Fruit fly (Drosophila melanogaster) whole organism, wandering third instar larva: Measurements from ENCODE around the gene S-Lap2.

Source experiments
- Jra ChIP-seq: sonication (Bioruptor generic); optimal IDR thresholded peaks from 2 replicates; lab custom pipeline; 2016; ENCODE audit warnings: missing biosample characterization, missing genetic modification characterization
- Myc ChIP-seq: fragments of >200 bp; optimal IDR thresholded peaks from 2 replicates; lab custom pipeline; 2017
- N ChIP-seq: fragments of >200 bp; optimal IDR thresholded peaks from 2 replicates; lab custom pipeline; 2018; ENCODE audit warnings: missing biosample characterization, missing external identifiers, missing genetic modification characterization
- OdsH ChIP-seq: fragments of 200-800 bp; sonication (Bioruptor generic); optimal IDR thresholded peaks from 2 replicates; lab custom pipeline; 2016; ENCODE audit warnings: missing biosample characterization, mild to moderate bottlenecking, missing genetic modification characterization
- fru ChIP-seq: fragments of 200-800 bp; sonication (Bioruptor generic); optimal IDR thresholded peaks from 3 replicates; lab custom pipeline; 2016; ENCODE audit warnings: missing biosample characterization, mild to moderate bottlenecking, missing genetic modification characterization
- h ChIP-seq: fragments of 200-800 bp; sonication (Bioruptor generic); optimal IDR thresholded peaks from 3 replicates; lab custom pipeline; 2016; ENCODE audit warnings: missing biosample characterization, mild to moderate bottlenecking, missing genetic modification characterization
- lola ChIP-seq: fragments of >200 bp; optimal IDR thresholded peaks from 2 replicates; lab custom pipeline; 2017; ENCODE audit warnings: missing biosample characterization, missing genetic modification characterization
- pan ChIP-seq: fragments of >200 bp; optimal IDR thresholded peaks from 2 replicates; lab custom pipeline; 2017
- psq ChIP-seq: fragments of 200-800 bp; sonication (Bioruptor generic); optimal IDR thresholded peaks from 3 replicates; lab custom pipeline; 2017; ENCODE audit warnings: missing biosample characterization, mild to moderate bottlenecking, missing genetic modification characterization, moderate library complexity
- sv ChIP-seq: fragments of 200-800 bp; sonication (Bioruptor generic); optimal IDR thresholded peaks from 3 replicates; lab custom pipeline; 2016; ENCODE audit warnings: missing biosample characterization, missing genetic modification characterization
- usp ChIP-seq: fragments of >200 bp; optimal IDR thresholded peaks from 2 replicates; lab custom pipeline; 2017; ENCODE audit warnings: missing biosample characterization, missing genetic modification characterization

dm6 chr3L:8657429-8657754 is 37.7 kb downstream of the S-Lap2 start:
- TF ChIP-seq psq (GFP tag; lab: Kevin White, UChicago) (peak; percentile 65), Jra (GFP tag; lab: Kevin White, UChicago) (peak; percentile 59), sv (GFP tag; lab: Kevin White, UChicago) (no peak), usp (GFP tag; lab: Kevin White, UChicago) (no peak), lola (GFP tag; lab: Kevin White, UChicago) (no peak), OdsH (peak; percentile 84), pan (lab: Kevin White, UChicago) (no peak), h (GFP tag; lab: Kevin White, UChicago) (peak; percentile 90), fru (GFP tag; lab: Kevin White, UChicago) (peak; percentile 93), Myc (lab: Kevin White, UChicago) (no peak), N (no peak)
